Worm (Caenorhabditis elegans) whole organism, dauer: ENCODE data around the gene tpst-1.

Experiments
- unc-62 ChIP-seq: sonication (generic microtip); optimal IDR thresholded peaks from 2 replicates; lab custom pipeline; 2017; ENCODE audit warnings: missing biosample characterization, missing genetic modification reagents, missing genetic modification characterization

tpst-1 gene

ce11 chrIII:12662186-12662585 is at the start of gene tpst-1:
tpst-1 (minus strand) TSS chrIII:12662286.
- TF ChIP-seq unc-62 (GFP tag; lab: Kevin White, UChicago), result no peak

ce11 chrIII:12711682-12712081 is 49.6 kb upstream of the tpst-1 start:
- no peak for TF ChIP-seq unc-62 (GFP tag; lab: Kevin White, UChicago)

ce11 chrIII:12711217-12711616 is 49.1 kb upstream of the tpst-1 start, which contains the start of gene hut-1:
hut-1 (plus strand) TSS chrIII:12711560.
- TF ChIP-seq unc-62 (GFP tag; lab: Kevin White, UChicago), result no peak

- TF ChIP-seq unc-62 (GFP tag; lab: Kevin White, UChicago), result no peak
Observed at ce11 chrIII:12703237-12703636, 41.2 kb upstream of the tpst-1 start.

- TF ChIP-seq unc-62 (GFP tag; lab: Kevin White, UChicago), result no peak
Observed at ce11 chrIII:12702375-12702774, 40.3 kb upstream of the tpst-1 start.

- no peak for TF ChIP-seq unc-62 (GFP tag; lab: Kevin White, UChicago)
Observed at ce11 chrIII:12699194-12699593, 37.1 kb upstream of the tpst-1 start, which contains the start of gene sas-1. sas-1 (plus strand) TSS chrIII:12699494.

- TF ChIP-seq unc-62 (GFP tag; lab: Kevin White, UChicago), result no peak
Observed at ce11 chrIII:12697591-12697990, 35.5 kb upstream of the tpst-1 start.

- no peak for TF ChIP-seq unc-62 (GFP tag; lab: Kevin White, UChicago)
Observed at ce11 chrIII:12687872-12688375, 25.8 kb upstream of the tpst-1 start, which contains the start of the genes rsp-3 and spin-4. rsp-3 (minus strand) TSS chrIII:12687922. spin-4 (plus strand) TSS chrIII:12688318.

ce11 chrIII:12687382-12687781 is 25.3 kb upstream of the tpst-1 start:
- no peak for TF ChIP-seq unc-62 (GFP tag; lab: Kevin White, UChicago)

- no peak for TF ChIP-seq unc-62 (GFP tag; lab: Kevin White, UChicago)
Observed at ce11 chrIII:12686457-12687250, 24.6 kb upstream of the tpst-1 start.

- TF ChIP-seq unc-62 (GFP tag; lab: Kevin White, UChicago), result no peak
Observed at ce11 chrIII:12685372-12686298, 23.5 kb upstream of the tpst-1 start.

- no peak for TF ChIP-seq unc-62 (GFP tag; lab: Kevin White, UChicago)
Observed at ce11 chrIII:12680266-12680665, 18.2 kb upstream of the tpst-1 start.

- TF ChIP-seq unc-62 (GFP tag; lab: Kevin White, UChicago), result no peak
Observed at ce11 chrIII:12673382-12673970, 11.4 kb upstream of the tpst-1 start, which contains the start of the genes taf-7.2 and elpc-2. taf-7.2 (minus strand) TSS chrIII:12673423. elpc-2 (plus strand) TSS chrIII:12673677.

- TF ChIP-seq unc-62 (GFP tag; lab: Kevin White, UChicago), result no peak
Observed at ce11 chrIII:12668821-12669220, 6.7 kb upstream of the tpst-1 start.

ce11 chrIII:12658649-12659048 is 3.4 kb downstream of the tpst-1 start:
- no peak for TF ChIP-seq unc-62 (GFP tag; lab: Kevin White, UChicago)
